Fruit fly (Drosophila melanogaster) whole organism, embryonic: ENCODE measurements around the gene drn.

ENCODE experiments used
- CG10147 ChIP-seq: fragments of 200-800 bp; sonication (Bioruptor generic); optimal IDR thresholded peaks from 2 replicates; lab custom pipeline; 2019; ENCODE audit warnings: missing biosample characterization, mild to moderate bottlenecking, missing genetic modification characterization, moderate library complexity
- CG10366 ChIP-seq: fragments of 200-800 bp; sonication (Bioruptor generic); IDR thresholded peaks from 2 replicates; pipeline ENCODE4 v1.3.6; 2022; ENCODE audit warnings: missing biosample characterization, missing genetic modification characterization
- CG10543 ChIP-seq: fragments of 200-800 bp; sonication (Bioruptor generic); optimal IDR thresholded peaks from 3 replicates; lab custom pipeline; 2017; ENCODE audit warnings: missing biosample characterization, mild to moderate bottlenecking, missing genetic modification characterization, moderate library complexity
- CG10959 ChIP-seq: fragments of 200-800 bp; sonication (Bioruptor generic); IDR thresholded peaks from 2 replicates; pipeline ENCODE4 v1.3.6; 2022; ENCODE audit warnings: missing biosample characterization, missing genetic modification characterization
- CG10979 ChIP-seq: fragments of 200-800 bp; sonication (Bioruptor generic); optimal IDR thresholded peaks from 2 replicates; lab custom pipeline; 2018; ENCODE audit warnings: missing biosample characterization, mild to moderate bottlenecking, missing genetic modification characterization, moderate library complexity
- CG11085 ChIP-seq: fragments of 200-800 bp; sonication (Bioruptor generic); IDR thresholded peaks from 2 replicates; pipeline ENCODE4 v1.3.6; 2022; ENCODE audit warnings: missing biosample characterization, missing genetic modification characterization
- CG12236 ChIP-seq: fragments of 200-800 bp; sonication (Bioruptor generic); optimal IDR thresholded peaks from 2 replicates; lab custom pipeline; 2016; ENCODE audit warnings: missing biosample characterization, missing genetic modification characterization
- CG12391 ChIP-seq: fragments of 200-800 bp; sonication (Bioruptor generic); optimal IDR thresholded peaks from 3 replicates; lab custom pipeline; 2018; ENCODE audit warnings: missing biosample characterization, mild to moderate bottlenecking, missing genetic modification characterization, moderate library complexity
- CG12744 ChIP-seq: fragments of 200-800 bp; sonication (Bioruptor generic); optimal IDR thresholded peaks from 2 replicates; lab custom pipeline; 2016; ENCODE audit warnings: missing biosample characterization, missing genetic modification characterization
- CG13123 ChIP-seq: fragments of 200-800 bp; sonication (Bioruptor generic); optimal IDR thresholded peaks from 2 replicates; lab custom pipeline; 2016; ENCODE audit warnings: missing biosample characterization, missing genetic modification characterization
- CG17361 ChIP-seq: fragments of 200-800 bp; sonication (Bioruptor generic); IDR thresholded peaks from 3 replicates; pipeline ENCODE4 v1.3.6; 2022; ENCODE audit warnings: missing biosample characterization, missing genetic modification characterization
- CG17912 ChIP-seq: fragments of 200-800 bp; sonication (Bioruptor generic); optimal IDR thresholded peaks from 2 replicates; lab custom pipeline; 2018; ENCODE audit warnings: missing biosample characterization, mild to moderate bottlenecking, missing genetic modification characterization
- CG1792 ChIP-seq: fragments of 200-800 bp; sonication (Bioruptor generic); optimal IDR thresholded peaks from 2 replicates; lab custom pipeline; 2016; ENCODE audit warnings: missing biosample characterization, missing genetic modification characterization
- CG18599 ChIP-seq: fragments of 200-800 bp; sonication (Bioruptor generic); optimal IDR thresholded peaks from 3 replicates; lab custom pipeline; 2017; ENCODE audit warnings: missing biosample characterization, missing genetic modification characterization, mild to moderate bottlenecking, moderate library complexity, missing genetic modification reagents
- CG2120 ChIP-seq: fragments of 200-800 bp; sonication (Bioruptor generic); optimal IDR thresholded peaks from 3 replicates; lab custom pipeline; 2016; ENCODE audit warnings: missing biosample characterization, missing genetic modification characterization
- CG2199 ChIP-seq: fragments of 200-800 bp; sonication (Bioruptor generic); IDR thresholded peaks from 3 replicates; pipeline ENCODE4 v1.3.6; 2022; ENCODE audit warnings: missing biosample characterization, missing genetic modification characterization
- CG3065 ChIP-seq: fragments of 200-800 bp; sonication (Bioruptor generic); optimal IDR thresholded peaks from 2 replicates; lab custom pipeline; 2016; ENCODE audit warnings: missing biosample characterization, missing genetic modification characterization
- CG31224 ChIP-seq: fragments of 200-800 bp; sonication (Bioruptor generic); IDR thresholded peaks from 2 replicates; pipeline ENCODE4 v1.3.6; 2022; ENCODE audit warnings: missing biosample characterization, missing genetic modification characterization
- CG3163 ChIP-seq: fragments of 200-800 bp; sonication (Bioruptor generic); optimal IDR thresholded peaks from 3 replicates; lab custom pipeline; 2016; ENCODE audit warnings: missing biosample characterization, missing genetic modification characterization
- CG6254 ChIP-seq: fragments of 200-800 bp; sonication (Bioruptor generic); optimal IDR thresholded peaks from 3 replicates; lab custom pipeline; 2017; ENCODE audit warnings: mild to moderate bottlenecking, missing biosample characterization, missing genetic modification reagents, missing genetic modification characterization
- CG8924 ChIP-seq: fragments of 200-800 bp; optimal IDR thresholded peaks from 3 replicates; lab custom pipeline; 2019; ENCODE audit warnings: missing biosample characterization, mild to moderate bottlenecking, missing genetic modification characterization, moderate library complexity
- CG9932 ChIP-seq: fragments of 200-800 bp; sonication (Bioruptor generic); IDR thresholded peaks from 2 replicates; pipeline ENCODE4 v1.3.6; 2022; ENCODE audit warnings: missing biosample characterization, missing genetic modification characterization
- CoRest ChIP-seq: fragments of 200-800 bp; sonication (Bioruptor generic); optimal IDR thresholded peaks from 3 replicates; lab custom pipeline; 2018; ENCODE audit warnings: missing biosample characterization, mild to moderate bottlenecking, missing genetic modification characterization, moderate library complexity
- D19A ChIP-seq: fragments of 200-800 bp; optimal IDR thresholded peaks from 3 replicates; lab custom pipeline; 2019; ENCODE audit warnings: missing biosample characterization, mild to moderate bottlenecking, missing genetic modification characterization, moderate library complexity
- ERR ChIP-seq: fragments of 200-800 bp; sonication (Bioruptor generic); optimal IDR thresholded peaks from 2 replicates; lab custom pipeline; 2016; ENCODE audit warnings: missing biosample characterization, missing genetic modification characterization
- Fer1 ChIP-seq: fragments of 200-800 bp; sonication (Bioruptor generic); optimal IDR thresholded peaks from 2 replicates; lab custom pipeline; 2017; ENCODE audit warnings: missing biosample characterization, mild to moderate bottlenecking, missing genetic modification characterization
- Fer3 ChIP-seq: fragments of 200-800 bp; sonication (Bioruptor generic); optimal IDR thresholded peaks from 2 replicates; lab custom pipeline; 2018; ENCODE audit warnings: missing biosample characterization, mild to moderate bottlenecking, missing genetic modification characterization, moderate library complexity
- Gsc ChIP-seq: fragments of 200-800 bp; sonication (Bioruptor generic); IDR thresholded peaks from 2 replicates; pipeline ENCODE4 v1.3.6; 2022; ENCODE audit warnings: missing biosample characterization, missing genetic modification characterization
- HHEX ChIP-seq: fragments of 200-800 bp; sonication (Bioruptor generic); optimal IDR thresholded peaks from 3 replicates; lab custom pipeline; 2017; ENCODE audit warnings: missing biosample characterization, mild to moderate bottlenecking, missing genetic modification characterization, missing genetic modification reagents
- Hand ChIP-seq: fragments of 200-800 bp; sonication (Bioruptor generic); optimal IDR thresholded peaks from 2 replicates; lab custom pipeline; 2017; ENCODE audit warnings: mild to moderate bottlenecking, missing biosample characterization, missing genetic modification reagents, missing genetic modification characterization
- Hey ChIP-seq: fragments of 200-800 bp; sonication (Bioruptor generic); optimal IDR thresholded peaks from 3 replicates; lab custom pipeline; 2018; ENCODE audit warnings: missing biosample characterization, mild to moderate bottlenecking, missing genetic modification characterization
- Hr39 ChIP-seq: fragments of >200 bp; optimal IDR thresholded peaks from 2 replicates; lab custom pipeline; 2017
- Sox100B ChIP-seq: fragments of 200-800 bp; sonication (Bioruptor generic); optimal IDR thresholded peaks from 3 replicates; lab custom pipeline; 2018; ENCODE audit warnings: missing biosample characterization, mild to moderate bottlenecking, missing genetic modification characterization
- Sry-β ChIP-seq: fragments of 200-800 bp; sonication (Bioruptor generic); optimal IDR thresholded peaks from 2 replicates; lab custom pipeline; 2018; ENCODE audit warnings: missing biosample characterization, mild to moderate bottlenecking, missing genetic modification characterization, moderate library complexity
- TFAM ChIP-seq: fragments of 200-800 bp; sonication (Bioruptor generic); optimal IDR thresholded peaks from 2 replicates; lab custom pipeline; 2017; ENCODE audit warnings: missing biosample characterization, missing genetic modification characterization, inconsistent platforms
- Tbp ChIP-seq: fragments of >200 bp; optimal IDR thresholded peaks from 2 replicates; lab custom pipeline; 2018; ENCODE audit warnings: missing biosample characterization, missing genetic modification characterization
- Usf ChIP-seq: fragments of 200-800 bp; sonication (Bioruptor generic); optimal IDR thresholded peaks from 2 replicates; lab custom pipeline; 2017; ENCODE audit warnings: missing genotype, missing biosample characterization, missing genetic modification characterization
- ara ChIP-seq: fragments of 200-800 bp; sonication (Bioruptor generic); IDR thresholded peaks from 2 replicates; pipeline ENCODE4 v1.3.6; 2022; ENCODE audit warnings: missing biosample characterization, missing genetic modification characterization
- corto ChIP-seq: fragments of 200-800 bp; sonication (Bioruptor generic); optimal IDR thresholded peaks from 2 replicates; lab custom pipeline; 2016; ENCODE audit warnings: missing biosample characterization, mild to moderate bottlenecking, missing genetic modification characterization, moderate library complexity
- dysf ChIP-seq: fragments of 200-800 bp; sonication (Bioruptor generic); IDR thresholded peaks from 3 replicates; pipeline ENCODE4 v1.3.6; 2022; ENCODE audit warnings: missing biosample characterization, missing genetic modification characterization
- fu2 ChIP-seq: fragments of 200-800 bp; sonication (Bioruptor generic); optimal IDR thresholded peaks from 2 replicates; lab custom pipeline; 2016; ENCODE audit warnings: missing biosample characterization, missing genetic modification characterization
- gem ChIP-seq: fragments of 200-800 bp; sonication (Bioruptor generic); optimal IDR thresholded peaks from 2 replicates; lab custom pipeline; 2019; ENCODE audit warnings: missing biosample characterization, mild to moderate bottlenecking, missing genetic modification characterization, moderate library complexity
- otp ChIP-seq: fragments of 200-800 bp; sonication (Bioruptor generic); IDR thresholded peaks from 3 replicates; pipeline ENCODE4, ENCODE4 v1.3.6; 2022; ENCODE audit warnings: missing biosample characterization, missing genetic modification characterization
- pan ChIP-seq, 4 experiments: fragments of >200 bp in 3 of 4; fragments of 200-800 bp in 1 of 4; sonication (Bioruptor generic) in 1 of 4; optimal IDR thresholded peaks in 3 of 4; IDR thresholded peaks in 1 of 4; 2 replicates each; pipeline versions ENCODE4 v1.3.6 to Lab custom; 2017 to 2022; ENCODE audit warnings: missing biosample characterization in 2 of 4, missing genetic modification characterization in 2 of 4, mixed read lengths in 1 of 4
- pita ChIP-seq: fragments of 200-800 bp; sonication (Bioruptor generic); optimal IDR thresholded peaks from 2 replicates; lab custom pipeline; 2017; ENCODE audit warnings: missing biosample characterization, mild to moderate bottlenecking, missing genetic modification characterization
- pum ChIP-seq: fragments of 200-800 bp; sonication (Bioruptor generic); optimal IDR thresholded peaks from 2 replicates; lab custom pipeline; 2016; ENCODE audit warnings: missing biosample characterization, missing genetic modification characterization
- repo ChIP-seq: fragments of 200-800 bp; sonication (Bioruptor generic); optimal IDR thresholded peaks from 2 replicates; lab custom pipeline; 2016; ENCODE audit warnings: missing biosample characterization, missing genetic modification characterization
- row ChIP-seq: fragments of 200-800 bp; sonication (Bioruptor generic); IDR thresholded peaks from 3 replicates; pipeline ENCODE4 v1.3.6; 2022; ENCODE audit warnings: missing biosample characterization, missing genetic modification characterization
- sc ChIP-seq, 3 experiments: fragments of >200 bp in 2 of 3; fragments of 200-800 bp in 1 of 3; sonication (Bioruptor generic) in 1 of 3; optimal IDR thresholded peaks; 2 replicates in 2 of 3; 3 replicates in 1 of 3; lab custom pipeline; 2017; ENCODE audit warnings: mild to moderate bottlenecking in 1 of 3, missing biosample characterization in 1 of 3, missing genetic modification characterization in 1 of 3, missing genetic modification reagents in 1 of 3
- so ChIP-seq: fragments of 200-800 bp; sonication (Bioruptor generic); IDR thresholded peaks from 3 replicates; pipeline ENCODE4 v1.3.6; 2022; ENCODE audit warnings: missing biosample characterization, missing genetic modification characterization
- sob ChIP-seq: fragments of 200-800 bp; sonication (Bioruptor generic); IDR thresholded peaks from 2 replicates; pipeline ENCODE4 v1.3.6; 2022; ENCODE audit warnings: missing biosample characterization, missing genetic modification characterization

drn gene

DNA sequence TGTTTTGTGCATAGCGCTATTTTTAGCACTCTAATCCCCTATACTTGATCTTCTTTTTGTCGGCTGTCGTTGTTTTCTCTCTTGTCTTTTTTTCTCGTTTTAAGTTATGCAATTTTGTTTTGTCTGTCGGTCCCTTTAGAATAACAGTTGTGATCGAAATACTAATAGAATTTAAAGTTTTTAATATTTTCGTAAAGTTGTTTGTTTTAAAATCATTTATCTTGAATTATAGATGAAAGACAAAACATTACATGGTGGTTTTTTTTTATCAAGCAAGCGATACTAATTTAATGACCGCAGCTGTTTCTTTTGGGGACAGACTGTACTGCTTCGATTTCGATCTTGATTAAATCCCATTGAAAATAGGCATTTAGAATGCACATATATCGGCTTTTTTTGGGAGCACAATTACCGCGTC lies 4.8 kb downstream of the drn start (continued):
- TF ChIP-seq CG1792 (no peak), CG2120 (GFP tag; lab: Kevin White, UChicago) (peak; percentile 60), Fer1 (GFP tag; lab: Kevin White, UChicago) (no peak), Usf (GFP tag; lab: Kevin White, UChicago) (no peak), TFAM (no peak), Tbp (GFP tag; lab: Kevin White, UChicago) (no peak), ERR (no peak), CG31224 (GFP tag; lab: Robert Waterston, UW) (no peak), CG9932 (GFP tag; lab: Robert Waterston, UW) (no peak), Sox100B (GFP tag; lab: Kevin White, UChicago) (peak; percentile 64), CG13123 (GFP tag; lab: Kevin White, UChicago) (no peak), repo (GFP tag; lab: Kevin White, UChicago) (no peak), CG10543 (GFP tag; lab: Kevin White, UChicago) (peak; percentile 1), CG12744 (no peak), CG11085 (GFP tag; lab: Robert Waterston, UW) (no peak), so (no peak), CoRest (tag; lab: Kevin White, UChicago) (peak; percentile 62), pum (GFP tag; lab: Kevin White, UChicago) (peak; percentile 48), fu2 (GFP tag; lab: Kevin White, UChicago) (no peak), Sry-β (GFP tag; lab: Kevin White, UChicago) (no peak), CG12236 (GFP tag; lab: Kevin White, UChicago) (no peak), CG2199 (GFP tag; lab: Robert Waterston, UW) (no peak), Fer3 (tag; lab: Kevin White, UChicago) (peak; percentile 43), CG18599 (peak; percentile 54), CG3163 (GFP tag; lab: Kevin White, UChicago) (no peak), CG17361 (peak; percentile 37; the same call in 1 of the 3 replicates), CG10366 (GFP tag; lab: Robert Waterston, UW) (peak; percentile 49), pita (GFP tag; lab: Kevin White, UChicago) (no peak), CG3065 (GFP tag; lab: Kevin White, UChicago) (no peak), Hey (tag; lab: Kevin White, UChicago) (no peak), Hand (GFP tag; lab: Kevin White, UChicago) (no peak), ara (GFP tag; lab: Robert Waterston, UW) (no peak), CG8924 (tag; lab: Kevin White, UChicago) (peak; percentile 19), dysf (GFP tag; lab: Robert Waterston, UW) (peak; percentile 48; the same call in 2 of the 3 replicates), Gsc (GFP tag; lab: Robert Waterston, UW) (no peak), CG10147 (GFP tag; lab: Kevin White, UChicago) (peak; percentile 9), HHEX (GFP tag; lab: Kevin White, UChicago) (peak; percentile 13), otp (GFP tag; lab: Robert Waterston, UW) (no peak), sob (GFP tag; lab: Robert Waterston, UW) (no peak), D19A (tag; lab: Kevin White, UChicago) (peak; percentile 63), pan (optimal IDR thresholded peaks at IDR 0.05; lab: Kevin White, UChicago) (no peak), pan (GFP tag; optimal IDR thresholded peaks at IDR 0.05 in 1 of 2, IDR thresholded peaks at IDR 0.05 in 1 of 2) (peak in 1 of 2 experiments; percentile 48), CG17912 (no peak), sc (optimal IDR thresholded peaks at IDR 0.05; lab: Kevin White, UChicago) (no peak), sc (GFP tag; optimal IDR thresholded peaks at IDR 0.05; lab: Kevin White, UChicago) (no peak), CG10979 (tag; lab: Kevin White, UChicago) (peak; percentile 58), corto (GFP tag; lab: Kevin White, UChicago) (no peak), CG12391 (tag; lab: Kevin White, UChicago) (peak; percentile 71), Hr39 (lab: Kevin White, UChicago) (no peak), row (peak; percentile 54; the same call in 2 of the 3 replicates), CG6254 (GFP tag; lab: Kevin White, UChicago) (peak; percentile 37), CG10959 (GFP tag; lab: Robert Waterston, UW) (no peak), gem (tag; lab: Kevin White, UChicago) (peak; percentile 80)
